Worm (Caenorhabditis elegans) whole organism, young adult: Measurements from ENCODE around the gene rrp-8.

Source experiments
- B0336.3 ChIP-seq: fragments of 200-800 bp; sonication (Bioruptor generic); IDR thresholded peaks from 2 replicates; pipeline ENCODE4 v1.3.6; 2022; ENCODE audit warnings: missing genetic modification characterization, missing compliant biosample characterization
- C17E4.6 ChIP-seq: fragments of 200-800 bp; sonication (Bioruptor generic); IDR thresholded peaks from 2 replicates; pipeline ENCODE4 v1.3.6; 2022; ENCODE audit warnings: missing genetic modification reagents, missing genetic modification characterization, missing compliant biosample characterization
- F49E8.2 ChIP-seq: sonication (generic microtip); optimal IDR thresholded peaks from 3 replicates; lab custom pipeline; 2017; ENCODE audit warnings: missing genetic modification characterization, mild to moderate bottlenecking, missing compliant biosample characterization, antibody characterized with exemption, moderate library complexity; ENCODE audit not compliant: insufficient read depth
- F52B5.7 ChIP-seq: sonication (generic microtip); optimal IDR thresholded peaks from 2 replicates; lab custom pipeline; 2016; ENCODE audit warnings: mild to moderate bottlenecking, missing genetic modification characterization, missing compliant biosample characterization
- F57A8.1 ChIP-seq: fragments of 200-800 bp; sonication (Bioruptor generic); optimal IDR thresholded peaks from 2 replicates; lab custom pipeline; 2018; ENCODE audit warnings: mild to moderate bottlenecking, missing genetic modification characterization, moderate library complexity, missing compliant biosample characterization
- F57C9.4 ChIP-seq: sonication (generic microtip); optimal IDR thresholded peaks from 2 replicates; lab custom pipeline; 2017; ENCODE audit warnings: mild to moderate bottlenecking, missing genetic modification characterization, missing compliant biosample characterization
- T07F8.4 ChIP-seq: sonication (generic microtip); optimal IDR thresholded peaks from 2 replicates; lab custom pipeline; 2016; ENCODE audit warnings: mild to moderate bottlenecking, missing genetic modification characterization, moderate library complexity, missing compliant biosample characterization
- Y53F4B.3 ChIP-seq: fragments of 200-800 bp; sonication (Bioruptor generic); IDR thresholded peaks from 2 replicates; pipeline ENCODE4 v1.3.6; 2022; ENCODE audit warnings: missing genetic modification reagents, missing genetic modification characterization, missing compliant biosample characterization
- Y53G8AR.9 ChIP-seq: fragments of 200-800 bp; sonication (Bioruptor generic); conservative IDR thresholded peaks from 2 replicates; pipeline ENCODE4 v1.3.6; 2022; ENCODE audit warnings: missing genetic modification reagents, missing genetic modification characterization, missing compliant biosample characterization
- Y67H2A.10 ChIP-seq: fragments of 200-800 bp; sonication (Bioruptor generic); conservative IDR thresholded peaks from 2 replicates; pipeline ENCODE4 v1.3.6; 2022; ENCODE audit warnings: missing genetic modification reagents, missing genetic modification characterization, missing compliant biosample characterization
- akir-1 ChIP-seq: fragments of 200-800 bp; sonication (Bioruptor generic); optimal IDR thresholded peaks from 2 replicates; lab custom pipeline; 2018; ENCODE audit warnings: mild to moderate bottlenecking, missing genetic modification characterization, moderate library complexity, missing compliant biosample characterization
- ama-1 ChIP-seq, 3 experiments: fragments of 150-350 bp in 1 of 3; sonication (generic microtip) in 2 of 3; optimal IDR thresholded peaks; 2 replicates each; lab custom pipeline; 2014 to 2018; ENCODE audit warnings: missing biosample characterization in 2 of 3, missing genetic modification characterization in 2 of 3, missing genetic modification reagents in 2 of 3
- attf-6 ChIP-seq: fragments of 200-800 bp; sonication (Bioruptor generic); IDR thresholded peaks from 2 replicates; pipeline ENCODE4 v1.3.6; 2022; ENCODE audit warnings: missing genetic modification reagents, missing genetic modification characterization, missing compliant biosample characterization
- cebp-1 ChIP-seq, 2 experiments: fragments of 200-800 bp in 1 of 2; sonication (Bioruptor generic) in 1 of 2; sonication (generic microtip) in 1 of 2; IDR thresholded peaks in 1 of 2; optimal IDR thresholded peaks in 1 of 2; 2 replicates each; pipeline versions ENCODE4 v1.3.6 to Lab custom; 2017 to 2022; ENCODE audit warnings: missing compliant biosample characterization in 2 of 2, missing genetic modification characterization in 2 of 2, mild to moderate bottlenecking in 1 of 2, missing genetic modification reagents in 1 of 2, moderate library complexity in 1 of 2
- cebp-2 ChIP-seq: fragments of 200-800 bp; sonication (Bioruptor generic); IDR thresholded peaks from 2 replicates; pipeline ENCODE4 v1.3.6; 2022; ENCODE audit warnings: missing genetic modification characterization, missing compliant biosample characterization
- ceh-100 ChIP-seq: fragments of 200-800 bp; sonication (Bioruptor generic); IDR thresholded peaks from 2 replicates; pipeline ENCODE4 v1.3.6; 2022; ENCODE audit warnings: missing genetic modification reagents, missing genetic modification characterization, missing compliant biosample characterization
- ceh-40 ChIP-seq: fragments of 200-800 bp; sonication (Bioruptor generic); IDR thresholded peaks from 2 replicates; pipeline ENCODE4 v1.3.6; 2022; ENCODE audit warnings: missing genetic modification characterization, missing compliant biosample characterization
- ceh-79 ChIP-seq: sonication (generic microtip); optimal IDR thresholded peaks from 2 replicates; lab custom pipeline; 2017; ENCODE audit warnings: mild to moderate bottlenecking, missing genetic modification characterization, missing compliant biosample characterization
- ceh-91 ChIP-seq: fragments of 200-800 bp; sonication (Bioruptor generic); IDR thresholded peaks from 2 replicates; pipeline ENCODE4 v1.3.6; 2022; ENCODE audit warnings: missing genetic modification reagents, missing genetic modification characterization, missing compliant biosample characterization
- dox-1 ChIP-seq: fragments of 200-800 bp; sonication (Bioruptor generic); IDR thresholded peaks from 2 replicates; pipeline ENCODE4 v1.3.6; 2022; ENCODE audit warnings: missing genetic modification reagents, missing genetic modification characterization, missing compliant biosample characterization
- dpff-1 ChIP-seq: sonication (generic microtip); optimal IDR thresholded peaks from 2 replicates; lab custom pipeline; 2017; ENCODE audit warnings: mild to moderate bottlenecking, missing genetic modification characterization, missing compliant biosample characterization
- dpl-1 ChIP-seq: fragments of 150-350 bp; optimal IDR thresholded peaks from 2 replicates; lab custom pipeline; 2014; ENCODE audit warnings: missing biosample characterization, missing genetic modification reagents, missing genetic modification characterization
- efl-1 ChIP-seq: fragments of 150-350 bp; optimal IDR thresholded peaks from 2 replicates; lab custom pipeline; 2014; ENCODE audit warnings: missing biosample characterization, missing genetic modification reagents, missing genetic modification characterization
- egrh-3 ChIP-seq: fragments of 200-800 bp; sonication (Bioruptor generic); IDR thresholded peaks from 2 replicates; pipeline ENCODE4 v1.3.6; 2022; ENCODE audit warnings: missing genetic modification reagents, missing genetic modification characterization, missing compliant biosample characterization
- ets-4 ChIP-seq: fragments of 200-800 bp; sonication (Bioruptor generic); optimal IDR thresholded peaks from 2 replicates; lab custom pipeline; 2018; ENCODE audit warnings: mild to moderate bottlenecking, missing genetic modification characterization, missing compliant biosample characterization
- fkh-3 ChIP-seq: sonication (generic microtip); optimal IDR thresholded peaks from 2 replicates; lab custom pipeline; 2016; ENCODE audit warnings: mild to moderate bottlenecking, missing genetic modification characterization, missing compliant biosample characterization
- gei-17 ChIP-seq: fragments of 200-800 bp; sonication (Bioruptor generic); optimal IDR thresholded peaks from 2 replicates; lab custom pipeline; 2018; ENCODE audit warnings: mild to moderate bottlenecking, missing genetic modification characterization, missing compliant biosample characterization
- lag-1 ChIP-seq: fragments of 200-800 bp; sonication (Bioruptor generic); IDR thresholded peaks from 2 replicates; pipeline ENCODE4 v1.3.6; 2022; ENCODE audit warnings: missing genetic modification reagents, missing genetic modification characterization, missing compliant biosample characterization
- lin-35 ChIP-seq, 3 experiments: fragments of 150-350 bp in 2 of 3; sonication (generic microtip) in 1 of 3; optimal IDR thresholded peaks; 2 replicates each; lab custom pipeline; 2014 to 2018; ENCODE audit warnings: missing biosample characterization in 3 of 3, missing genetic modification characterization in 3 of 3, missing genetic modification reagents in 3 of 3
- lin-40 ChIP-seq: sonication (generic microtip); optimal IDR thresholded peaks from 2 replicates; lab custom pipeline; 2016; ENCODE audit warnings: missing genetic modification characterization, mild to moderate bottlenecking, missing compliant biosample characterization, missing genotype, missing genetic modification reagents
- madf-3 ChIP-seq: fragments of 200-800 bp; sonication (Bioruptor generic); IDR thresholded peaks from 2 replicates; pipeline ENCODE4 v1.3.6; 2022; ENCODE audit warnings: missing genetic modification reagents, missing genetic modification characterization, missing compliant biosample characterization
- madf-8 ChIP-seq: fragments of 200-800 bp; sonication (Bioruptor generic); conservative IDR thresholded peaks from 2 replicates; pipeline ENCODE4 v1.3.6; 2022; ENCODE audit warnings: missing genetic modification reagents, missing genetic modification characterization, missing compliant biosample characterization
- mel-28 ChIP-seq: sonication (generic microtip); optimal IDR thresholded peaks from 2 replicates; lab custom pipeline; 2016; ENCODE audit warnings: borderline replicate concordance, mild to moderate bottlenecking, missing genetic modification characterization, missing compliant biosample characterization
- mxl-1 ChIP-seq: sonication (generic microtip); optimal IDR thresholded peaks from 2 replicates; lab custom pipeline; 2016; ENCODE audit warnings: missing genetic modification characterization, missing compliant biosample characterization
- nfyb-1 ChIP-seq: fragments of 200-800 bp; sonication (Bioruptor generic); IDR thresholded peaks from 2 replicates; pipeline ENCODE4 v1.3.6; 2022; ENCODE audit warnings: missing genetic modification reagents, missing genetic modification characterization, missing compliant biosample characterization
- nhr-80 ChIP-seq: sonication (generic microtip); optimal IDR thresholded peaks from 2 replicates; lab custom pipeline; 2016; ENCODE audit warnings: missing genetic modification characterization, missing compliant biosample characterization
- nhr-90 ChIP-seq: sonication (generic microtip); optimal IDR thresholded peaks from 2 replicates; lab custom pipeline; 2016; ENCODE audit warnings: missing genotype, mild to moderate bottlenecking, missing genetic modification characterization, missing compliant biosample characterization
- rec-8 ChIP-seq, 2 experiments: sonication (generic microtip); optimal IDR thresholded peaks; 2 replicates each; lab custom pipeline; 2016; ENCODE audit warnings: mild to moderate bottlenecking in 2 of 2, missing genetic modification characterization in 2 of 2, missing genetic modification reagents in 2 of 2, missing genotype in 2 of 2, missing biosample characterization in 1 of 2, missing compliant biosample characterization in 1 of 2, moderate library complexity in 1 of 2
- repo-1 ChIP-seq: sonication (generic microtip); optimal IDR thresholded peaks from 2 replicates; lab custom pipeline; 2017; ENCODE audit warnings: mild to moderate bottlenecking, missing genetic modification characterization, missing compliant biosample characterization
- rpc-1 ChIP-seq, 2 experiments: fragments of 150-350 bp in 1 of 2; sonication (generic microtip) in 1 of 2; optimal IDR thresholded peaks; 2 replicates each; lab custom pipeline; 2014 to 2018; ENCODE audit warnings: missing biosample characterization in 1 of 2, missing genetic modification characterization in 1 of 2, missing genetic modification reagents in 1 of 2, missing genotype in 1 of 2
- sea-2 ChIP-seq: fragments of 200-800 bp; sonication (Bioruptor generic); IDR thresholded peaks from 2 replicates; pipeline ENCODE4 v1.3.6; 2022; ENCODE audit warnings: missing genetic modification characterization, missing compliant biosample characterization
- snpc-3.4 ChIP-seq: sonication (generic microtip); optimal IDR thresholded peaks from 2 replicates; lab custom pipeline; 2017; ENCODE audit warnings: missing genetic modification characterization, mild to moderate bottlenecking, missing compliant biosample characterization, antibody characterized with exemption, moderate library complexity, missing genotype, missing genetic modification reagents
- snpc-4 ChIP-seq, 5 experiments: fragments of 150-350 bp in 1 of 5; sonication (generic microtip) in 4 of 5; optimal IDR thresholded peaks; 2 replicates each; lab custom pipeline; 2014 to 2018; ENCODE audit warnings: missing genetic modification characterization in 5 of 5, missing biosample characterization in 3 of 5, antibody characterized with exemption in 2 of 5, mild to moderate bottlenecking in 2 of 5, missing compliant biosample characterization in 2 of 5, missing genotype in 2 of 5, moderate library complexity in 2 of 5, missing genetic modification reagents in 1 of 5
- unc-130 ChIP-seq: sonication (generic microtip); optimal IDR thresholded peaks from 2 replicates; lab custom pipeline; 2016; ENCODE audit warnings: missing genetic modification reagents, missing genetic modification characterization, missing compliant biosample characterization
- zim-3 ChIP-seq: sonication (generic microtip); optimal IDR thresholded peaks from 2 replicates; lab custom pipeline; 2017; ENCODE audit warnings: mild to moderate bottlenecking, missing genetic modification characterization, moderate library complexity, missing compliant biosample characterization
- ztf-18 ChIP-seq: sonication (generic microtip); optimal IDR thresholded peaks from 2 replicates; lab custom pipeline; 2016; ENCODE audit warnings: missing genotype, mild to moderate bottlenecking, missing genetic modification characterization, missing compliant biosample characterization

The rrp-8 gene

DNA sequence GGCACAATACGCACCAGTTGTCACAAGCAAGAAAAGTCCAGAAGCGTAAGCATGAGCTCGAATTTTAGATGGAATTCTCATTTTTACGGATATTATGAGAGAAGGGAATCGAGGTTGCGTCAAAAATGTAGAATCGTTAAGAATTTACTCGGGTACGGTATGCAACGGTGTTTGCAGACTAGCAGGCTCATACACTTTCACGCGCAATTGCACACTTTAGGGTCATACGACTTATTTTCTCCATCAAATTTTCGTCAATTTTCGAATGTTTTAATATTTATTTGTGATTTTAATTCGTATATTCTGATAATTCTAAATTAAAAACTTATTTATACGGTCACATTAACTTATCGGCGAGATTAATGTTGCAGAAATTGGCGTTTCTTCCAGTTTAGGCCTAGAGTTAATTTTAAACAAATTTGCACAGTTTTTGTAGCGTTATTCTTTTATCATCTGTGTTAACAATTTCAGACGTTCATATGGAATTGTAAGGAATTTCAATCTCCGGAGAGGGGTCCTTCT lies 2.9 kb upstream of the rrp-8 start, which contains the start of the genes T07A9.15 and nog-1 (continued):
- TF ChIP-seq cebp-1 (GFP tag; IDR thresholded peaks at IDR 0.05; lab: Robert Waterston, UW) (no peak), cebp-1 (tag; optimal IDR thresholded peaks at IDR 0.05; lab: Kevin White, UChicago) (peak; percentile 43), madf-8 (GFP tag; lab: Robert Waterston, UW) (no peak), dpl-1 (no peak), B0336.3 (GFP tag; lab: Robert Waterston, UW) (no peak), T07F8.4 (no peak), mel-28 (no peak), efl-1 (GFP tag; lab: Kevin White, UChicago) (peak; percentile 24), Y53G8AR.9 (GFP tag; lab: Robert Waterston, UW) (0 out of 2 replicates have a peak, but pooled peaks have one; percentile 10), ceh-91 (no peak), mxl-1 (tag; lab: Kevin White, UChicago) (no peak), Y67H2A.10 (GFP tag; lab: Robert Waterston, UW) (no peak), sea-2 (GFP tag; lab: Robert Waterston, UW) (no peak), nhr-80 (tag; lab: Kevin White, UChicago) (no peak), snpc-4 (GFP tag; optimal IDR thresholded peaks at IDR 0.05; lab: Kevin White, UChicago) (no peak), snpc-4 (tag; optimal IDR thresholded peaks at IDR 0.05; lab: Kevin White, UChicago) (peak in 3 of 4 experiments; percentile 21 to 49 (median 26)), dpff-1 (no peak), F57C9.4 (no peak), ceh-79 (tag; lab: Kevin White, UChicago) (no peak), nhr-90 (tag; lab: Kevin White, UChicago) (no peak), repo-1 (tag; lab: Kevin White, UChicago) (no peak), rpc-1 (optimal IDR thresholded peaks at IDR 0.05; lab: Kevin White, UChicago) (no peak), rpc-1 (tag; optimal IDR thresholded peaks at IDR 0.05; lab: Kevin White, UChicago) (no peak), ets-4 (GFP tag; lab: Kevin White, UChicago) (no peak), ama-1 (optimal IDR thresholded peaks at IDR 0.05; lab: Kevin White, UChicago) (no peak), ama-1 (GFP tag; optimal IDR thresholded peaks at IDR 0.05; lab: Kevin White, UChicago) (no peak), F57A8.1 (GFP tag; lab: Kevin White, UChicago) (no peak), nfyb-1 (GFP tag; lab: Robert Waterston, UW) (no peak), attf-6 (GFP tag; lab: Robert Waterston, UW) (no peak), Y53F4B.3 (GFP tag; lab: Robert Waterston, UW) (no peak), madf-3 (no peak), rec-8 (tag; optimal IDR thresholded peaks at IDR 0.05; lab: Kevin White, UChicago) (no peak), zim-3 (tag; lab: Kevin White, UChicago) (no peak), gei-17 (no peak), C17E4.6 (GFP tag; lab: Robert Waterston, UW) (no peak), ceh-40 (GFP tag; lab: Robert Waterston, UW) (no peak), F52B5.7 (no peak), ztf-18 (tag; lab: Kevin White, UChicago) (no peak), akir-1 (GFP tag; lab: Kevin White, UChicago) (no peak), cebp-2 (GFP tag; lab: Robert Waterston, UW) (no peak), ceh-100 (GFP tag; lab: Robert Waterston, UW) (0 out of 2 replicates have a peak, but pooled peaks have one; percentile 38), unc-130 (no peak), snpc-3.4 (peak; percentile 66), fkh-3 (tag; lab: Kevin White, UChicago) (no peak), lin-40 (tag; lab: Kevin White, UChicago) (peak; percentile 45), lin-35 (GFP tag; optimal IDR thresholded peaks at IDR 0.05; lab: Kevin White, UChicago) (peak in 1 of 3 experiments; percentile 6), egrh-3 (GFP tag; lab: Robert Waterston, UW) (no peak), dox-1 (GFP tag; lab: Robert Waterston, UW) (no peak), F49E8.2 (tag; lab: Kevin White, UChicago) (peak; percentile 63), lag-1 (GFP tag; lab: Robert Waterston, UW) (no peak)
- TF ChIP-seq, all 124 proteins: peak for 19
